Worm (Caenorhabditis elegans) whole organism, L3 larva: ENCODE results near the gene F13E9.19.

Experiments
- R02D3.7 ChIP-seq: fragments of 150-350 bp; optimal IDR thresholded peaks from 2 replicates; lab custom pipeline; 2014; ENCODE audit warnings: missing biosample characterization, missing genetic modification characterization
- ZK546.5 ChIP-seq: sonication (generic microtip); optimal IDR thresholded peaks from 2 replicates; lab custom pipeline; 2017; ENCODE audit warnings: missing biosample characterization, missing genetic modification characterization
- aly-2 ChIP-seq: fragments of 150-350 bp; optimal IDR thresholded peaks from 2 replicates; lab custom pipeline; 2014; ENCODE audit warnings: missing biosample characterization, missing genetic modification characterization
- ama-1 ChIP-seq: fragments of 150-350 bp; optimal IDR thresholded peaks from 2 replicates; lab custom pipeline; 2018
- ceh-16 ChIP-seq: sonication (generic microtip); optimal IDR thresholded peaks from 2 replicates; lab custom pipeline; 2017; ENCODE audit warnings: missing biosample characterization, missing genetic modification characterization
- ceh-9 ChIP-seq: sonication (generic microtip); optimal IDR thresholded peaks from 2 replicates; lab custom pipeline; 2018; ENCODE audit warnings: missing biosample characterization, missing genetic modification characterization
- egl-5 ChIP-seq: fragments of 150-350 bp; optimal IDR thresholded peaks from 2 replicates; lab custom pipeline; 2017; ENCODE audit warnings: missing biosample characterization, missing genetic modification reagents, missing genetic modification characterization, inconsistent platforms
- elt-1 ChIP-seq: fragments of 150-350 bp; optimal IDR thresholded peaks from 2 replicates; lab custom pipeline; 2014; ENCODE audit warnings: missing biosample characterization, missing genetic modification characterization
- elt-2 ChIP-seq: sonication (generic microtip); optimal IDR thresholded peaks from 2 replicates; lab custom pipeline; 2016; ENCODE audit warnings: missing genetic modification reagents, mild to moderate bottlenecking, missing genetic modification characterization, missing compliant biosample characterization
- eor-1 ChIP-seq, 2 experiments: fragments of 150-350 bp; optimal IDR thresholded peaks; 2 replicates each; lab custom pipeline; 2014 to 2018; ENCODE audit warnings: missing biosample characterization in 2 of 2, missing genetic modification characterization in 2 of 2
- fkh-10 ChIP-seq: sonication (generic microtip); optimal IDR thresholded peaks from 2 replicates; lab custom pipeline; 2017; ENCODE audit warnings: missing biosample characterization, missing genetic modification reagents, missing genetic modification characterization
- fkh-2 ChIP-seq: fragments of 150-350 bp; optimal IDR thresholded peaks from 2 replicates; lab custom pipeline; 2014; ENCODE audit warnings: missing biosample characterization, missing genetic modification reagents, missing genetic modification characterization
- hmg-11 ChIP-seq: sonication (generic microtip); optimal IDR thresholded peaks from 2 replicates; lab custom pipeline; 2016; ENCODE audit warnings: missing genetic modification characterization, missing compliant biosample characterization
- jun-1 ChIP-seq: fragments of 150-350 bp; optimal IDR thresholded peaks from 2 replicates; lab custom pipeline; 2014; ENCODE audit warnings: missing biosample characterization, missing genetic modification reagents, missing genetic modification characterization
- lin-15B ChIP-seq: fragments of 150-350 bp; optimal IDR thresholded peaks from 2 replicates; lab custom pipeline; 2014; ENCODE audit warnings: missing biosample characterization, missing genetic modification characterization
- lin-39 ChIP-seq: fragments of 150-350 bp; optimal IDR thresholded peaks from 2 replicates; lab custom pipeline; 2018; ENCODE audit warnings: missing biosample characterization, missing genetic modification reagents, missing genetic modification characterization
- lsy-12 ChIP-seq: sonication (generic microtip); optimal IDR thresholded peaks from 2 replicates; lab custom pipeline; 2016; ENCODE audit warnings: mild to moderate bottlenecking, missing genetic modification characterization, missing compliant biosample characterization
- mdl-1 ChIP-seq: fragments of 150-350 bp; optimal IDR thresholded peaks from 2 replicates; lab custom pipeline; 2014; ENCODE audit warnings: missing biosample characterization, missing genetic modification characterization
- mml-1 ChIP-seq: fragments of 150-350 bp; sonication (generic microtip); optimal IDR thresholded peaks from 3 replicates; lab custom pipeline; 2014; ENCODE audit warnings: missing biosample characterization, missing genetic modification characterization
- nfya-1 ChIP-seq: sonication (generic microtip); optimal IDR thresholded peaks from 2 replicates; lab custom pipeline; 2017; ENCODE audit warnings: missing genetic modification characterization, mild to moderate bottlenecking, missing compliant biosample characterization, antibody characterized with exemption, moderate library complexity; ENCODE audit not compliant: insufficient read depth
- nhr-11 ChIP-seq: fragments of 150-350 bp; optimal IDR thresholded peaks from 2 replicates; lab custom pipeline; 2014; ENCODE audit warnings: missing biosample characterization, missing genetic modification characterization
- nhr-12 ChIP-seq: fragments of 150-350 bp; optimal IDR thresholded peaks from 2 replicates; lab custom pipeline; 2014; ENCODE audit warnings: missing biosample characterization, missing genetic modification characterization
- nhr-237 ChIP-seq: fragments of 150-350 bp; optimal IDR thresholded peaks from 2 replicates; lab custom pipeline; 2014; ENCODE audit warnings: missing biosample characterization, missing genetic modification characterization
- nhr-25 ChIP-seq: sonication (generic microtip); optimal IDR thresholded peaks from 2 replicates; lab custom pipeline; 2017; ENCODE audit warnings: missing biosample characterization, missing genetic modification characterization
- nhr-28 ChIP-seq: fragments of 150-350 bp; optimal IDR thresholded peaks from 2 replicates; lab custom pipeline; 2014; ENCODE audit warnings: missing biosample characterization, missing genetic modification characterization
- nhr-43 ChIP-seq: sonication (generic microtip); optimal IDR thresholded peaks from 2 replicates; lab custom pipeline; 2016; ENCODE audit warnings: mild to moderate bottlenecking, missing genetic modification characterization, missing compliant biosample characterization; ENCODE audit not compliant: poor library complexity, severe bottlenecking
- nhr-67 ChIP-seq: fragments of 150-350 bp; optimal IDR thresholded peaks from 2 replicates; lab custom pipeline; 2014; ENCODE audit warnings: missing biosample characterization, missing genetic modification characterization
- nhr-76 ChIP-seq: fragments of 150-350 bp; sonication (generic microtip); optimal IDR thresholded peaks from 5 replicates; lab custom pipeline; 2014; ENCODE audit warnings: missing biosample characterization, missing genetic modification characterization
- pha-4 ChIP-seq: fragments of 150-350 bp; optimal IDR thresholded peaks from 2 replicates; lab custom pipeline; 2014; ENCODE audit warnings: missing biosample characterization, missing genetic modification reagents, missing genetic modification characterization
- pqm-1 ChIP-seq: fragments of 150-350 bp; optimal IDR thresholded peaks from 2 replicates; lab custom pipeline; 2017; ENCODE audit warnings: missing biosample characterization, missing genetic modification characterization, inconsistent platforms
- sea-2 ChIP-seq: fragments of 150-350 bp; sonication (generic microtip); optimal IDR thresholded peaks from 4 replicates; lab custom pipeline; 2014; ENCODE audit warnings: missing biosample characterization, missing genetic modification reagents, missing genetic modification characterization
- skn-1 ChIP-seq: fragments of 150-350 bp; optimal IDR thresholded peaks from 2 replicates; lab custom pipeline; 2014; ENCODE audit warnings: missing biosample characterization, missing genetic modification characterization
- snpc-4 ChIP-seq: fragments of 150-350 bp; optimal IDR thresholded peaks from 2 replicates; lab custom pipeline; 2014; ENCODE audit warnings: missing biosample characterization, missing genetic modification characterization
- unc-39 ChIP-seq: sonication (generic microtip); optimal IDR thresholded peaks from 4 replicates; lab custom pipeline; 2017; ENCODE audit warnings: missing biosample characterization, missing genetic modification characterization
- unc-62 ChIP-seq: fragments of 150-350 bp; sonication (generic microtip); optimal IDR thresholded peaks from 4 replicates; lab custom pipeline; 2014; ENCODE audit warnings: missing biosample characterization, missing genetic modification reagents, missing genetic modification characterization
- ztf-11 ChIP-seq: fragments of 150-350 bp; optimal IDR thresholded peaks from 2 replicates; lab custom pipeline; 2014; ENCODE audit warnings: missing biosample characterization, missing genetic modification characterization
- ztf-4 ChIP-seq: fragments of 150-350 bp; optimal IDR thresholded peaks from 2 replicates; lab custom pipeline; 2014; ENCODE audit warnings: missing biosample characterization, missing genetic modification characterization

Gene F13E9.19

DNA sequence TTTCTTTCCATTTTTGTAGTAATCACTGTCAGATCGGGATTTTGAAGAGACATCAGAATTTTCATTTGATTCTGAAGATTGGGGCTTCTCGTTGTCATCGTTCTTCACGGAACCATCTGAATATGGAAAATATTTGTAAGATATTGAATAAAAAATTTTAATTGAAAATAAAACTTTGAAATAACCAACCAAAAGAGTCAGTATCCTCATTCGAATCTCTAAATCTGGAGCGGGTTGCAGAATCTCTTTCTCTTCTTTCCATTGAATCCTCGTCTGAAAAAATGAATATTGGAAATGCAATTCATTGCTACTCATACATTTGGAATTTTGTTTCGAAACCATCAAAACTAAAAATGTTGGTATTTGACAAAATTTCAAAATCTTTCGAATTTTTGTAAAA lies 1.0 kb upstream of the F13E9.19 start:
- TF ChIP-seq unc-39 (no peak), pqm-1 (tag; lab: Kevin White, UChicago) (no peak), aly-2 (tag; lab: Kevin White, UChicago) (no peak), elt-2 (tag; lab: Kevin White, UChicago) (no peak), pha-4 (tag; lab: Kevin White, UChicago) (no peak), ceh-9 (tag; lab: Kevin White, UChicago) (no peak), sea-2 (GFP tag; lab: Kevin White, UChicago) (no peak), jun-1 (tag; lab: Kevin White, UChicago) (no peak), fkh-10 (GFP tag; lab: Kevin White, UChicago) (no peak), nhr-237 (tag; lab: Kevin White, UChicago) (no peak), egl-5 (tag; lab: Kevin White, UChicago) (no peak), nhr-25 (tag; lab: Kevin White, UChicago) (no peak), lin-15B (tag; lab: Kevin White, UChicago) (no peak)

- TF ChIP-seq R02D3.7 (tag; lab: Kevin White, UChicago), result no peak
- no peak for TF ChIP-seq pha-4 (tag; lab: Kevin White, UChicago)
- no peak for TF ChIP-seq nhr-28 (tag; lab: Kevin White, UChicago)
- no peak for TF ChIP-seq nhr-76 (tag; lab: Kevin White, UChicago)
- no peak for TF ChIP-seq mdl-1 (tag; lab: Kevin White, UChicago)
- TF ChIP-seq elt-1 (tag; lab: Kevin White, UChicago), result no peak
- TF ChIP-seq, all 47 proteins: peak for 0
Measured at ce11 chrIV:10900083-10900482, 877 bp downstream of the F13E9.19 start, which contains the start of gene srlf-30. TSS of gene srlf-30 (plus strand) at chrIV:10900383.

DNA sequence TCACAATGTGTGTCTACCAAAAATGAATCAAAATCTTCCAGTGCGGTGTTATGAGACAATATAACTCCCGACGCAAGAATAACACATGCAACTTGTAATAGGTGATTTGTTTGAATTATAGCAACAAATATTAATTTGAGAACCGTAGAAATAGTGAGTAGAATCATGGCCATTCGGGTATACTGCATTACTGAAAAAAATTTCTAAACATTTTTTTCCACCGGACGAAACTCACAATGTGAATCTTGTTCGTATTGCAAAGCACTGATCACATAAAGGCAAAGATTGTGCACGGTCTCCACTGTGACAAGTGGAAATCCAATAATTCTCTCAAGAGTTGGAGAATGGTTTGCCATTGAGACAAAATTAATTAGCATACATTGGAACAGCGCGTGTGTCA lies 3.3 kb downstream of the F13E9.19 start:
- TF ChIP-seq fkh-2 (tag; lab: Kevin White, UChicago), result no peak
- no peak for TF ChIP-seq nhr-25 (tag; lab: Kevin White, UChicago)
- TF ChIP-seq nhr-237 (tag; lab: Kevin White, UChicago), result no peak
- no peak for TF ChIP-seq nfya-1 (tag; lab: Kevin White, UChicago)
- TF ChIP-seq snpc-4, result no peak
- TF ChIP-seq eor-1 (tag; optimal IDR thresholded peaks at IDR 0.05; lab: Kevin White, UChicago), result no peak
- no peak for TF ChIP-seq ama-1

DNA sequence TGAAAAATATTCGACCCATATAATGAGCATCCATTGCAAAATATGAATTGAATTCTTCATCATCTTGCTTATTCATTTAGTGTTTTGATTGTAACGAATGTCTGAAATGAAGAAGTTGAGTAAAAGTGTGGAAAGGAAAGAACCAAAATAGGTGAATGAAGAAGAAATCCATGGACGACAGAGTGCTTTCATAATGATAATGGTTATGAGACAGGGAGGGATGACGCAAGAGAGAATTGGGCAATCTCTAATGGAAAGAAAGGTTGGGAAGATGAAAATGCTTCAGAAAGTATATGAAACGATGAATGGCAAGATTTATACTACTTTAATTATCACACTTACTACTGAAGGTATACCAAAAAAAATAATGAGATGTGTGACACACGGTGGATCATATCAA lies 5.1 kb downstream of the F13E9.19 start, which contains the start of gene ZK596.3:
ZK596.3 (minus strand) TSS at position 101 of the 400 bp plus-strand sequence.
- no peak for TF ChIP-seq nhr-12 (tag; lab: Kevin White, UChicago)
- TF ChIP-seq ZK546.5 (tag; lab: Kevin White, UChicago), result no peak
- TF ChIP-seq fkh-2 (tag; lab: Kevin White, UChicago), result no peak
- no peak for TF ChIP-seq R02D3.7 (tag; lab: Kevin White, UChicago)
- TF ChIP-seq nhr-76 (tag; lab: Kevin White, UChicago), result no peak
- TF ChIP-seq snpc-4, result no peak
- TF ChIP-seq lin-15B (tag; lab: Kevin White, UChicago), result no peak
- no peak for TF ChIP-seq hmg-11 (tag; lab: Kevin White, UChicago)
- TF ChIP-seq eor-1 (tag; optimal IDR thresholded peaks at IDR 0.05; lab: Kevin White, UChicago), result no peak
- no peak for TF ChIP-seq nhr-25 (tag; lab: Kevin White, UChicago)
- no peak for TF ChIP-seq ztf-4 (tag; lab: Kevin White, UChicago)
- TF ChIP-seq nhr-67 (tag; lab: Kevin White, UChicago), result no peak
- TF ChIP-seq lsy-12, result no peak
- no peak for TF ChIP-seq ceh-16 (tag; lab: Kevin White, UChicago)
- no peak for TF ChIP-seq fkh-10 (GFP tag; lab: Kevin White, UChicago)
- no peak for TF ChIP-seq mml-1 (tag; lab: Kevin White, UChicago)
- TF ChIP-seq nhr-43 (tag; lab: Kevin White, UChicago), result no peak
- no peak for TF ChIP-seq skn-1 (tag; lab: Kevin White, UChicago)

DNA sequence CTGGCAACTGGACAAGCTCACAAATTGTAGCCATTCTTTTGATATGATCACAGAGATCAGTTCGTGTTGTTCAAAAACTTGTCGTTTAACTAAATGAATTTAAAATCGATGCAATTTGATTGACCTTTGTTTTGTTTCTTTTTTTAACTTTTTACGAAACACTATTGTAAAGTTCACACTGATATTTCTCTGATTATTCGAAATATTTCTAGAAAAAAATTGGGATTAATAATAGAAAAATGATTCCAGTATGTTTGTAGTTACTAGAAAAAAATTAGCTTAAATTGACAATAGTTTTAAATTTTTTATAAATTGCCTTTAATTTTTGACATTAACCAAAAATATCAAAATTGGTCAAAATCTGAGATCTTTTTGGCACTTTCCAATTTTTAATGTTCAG lies 10.0 kb downstream of the F13E9.19 start, which contains the start of gene ZK596.2:
ZK596.2 (minus strand) TSS at position 101 of the 400 bp plus-strand sequence.
- TF ChIP-seq lin-15B (tag; lab: Kevin White, UChicago), result no peak
- TF ChIP-seq lin-39 (tag; lab: Kevin White, UChicago), result no peak
- no peak for TF ChIP-seq nhr-25 (tag; lab: Kevin White, UChicago)
- no peak for TF ChIP-seq fkh-2 (tag; lab: Kevin White, UChicago)
- TF ChIP-seq mdl-1 (tag; lab: Kevin White, UChicago), result no peak
- no peak for TF ChIP-seq nhr-11 (tag; lab: Kevin White, UChicago)
- TF ChIP-seq unc-62, result no peak
- no peak for TF ChIP-seq nhr-12 (tag; lab: Kevin White, UChicago)
- TF ChIP-seq fkh-10 (GFP tag; lab: Kevin White, UChicago), result no peak
- no peak for TF ChIP-seq ztf-11 (tag; lab: Kevin White, UChicago)
- TF ChIP-seq pha-4 (tag; lab: Kevin White, UChicago), result no peak
- no peak for TF ChIP-seq unc-39
